Fruit fly (Drosophila melanogaster) whole organism, embryonic: ENCODE measurements around the gene mst.

Experiments used
- Adf1 ChIP-seq: fragments of 200-800 bp; sonication (Bioruptor generic); IDR thresholded peaks from 2 replicates; pipeline ENCODE4 v1.3.6; 2022; ENCODE audit warnings: missing biosample characterization, missing genetic modification characterization
- CG10654 ChIP-seq: fragments of 200-800 bp; sonication (Bioruptor generic); optimal IDR thresholded peaks from 2 replicates; lab custom pipeline; 2016; ENCODE audit warnings: missing biosample characterization, missing genetic modification characterization
- CG11085 ChIP-seq: fragments of 200-800 bp; sonication (Bioruptor generic); IDR thresholded peaks from 2 replicates; pipeline ENCODE4 v1.3.6; 2022; ENCODE audit warnings: missing biosample characterization, missing genetic modification characterization
- CG12299 ChIP-seq: fragments of 200-800 bp; sonication (Bioruptor generic); optimal IDR thresholded peaks from 2 replicates; lab custom pipeline; 2018; ENCODE audit warnings: missing biosample characterization, mild to moderate bottlenecking, missing genetic modification characterization
- CG12744 ChIP-seq: fragments of 200-800 bp; sonication (Bioruptor generic); optimal IDR thresholded peaks from 2 replicates; lab custom pipeline; 2016; ENCODE audit warnings: missing biosample characterization, missing genetic modification characterization
- CG13123 ChIP-seq: fragments of 200-800 bp; sonication (Bioruptor generic); optimal IDR thresholded peaks from 2 replicates; lab custom pipeline; 2016; ENCODE audit warnings: missing biosample characterization, missing genetic modification characterization
- CG13287 ChIP-seq: fragments of 200-800 bp; sonication (Bioruptor generic); IDR thresholded peaks from 2 replicates; pipeline ENCODE4 v1.3.6; 2022; ENCODE audit warnings: missing biosample characterization, missing genetic modification characterization; ENCODE audit not compliant: partially characterized antibody
- CG15601 ChIP-seq: fragments of 200-800 bp; sonication (Bioruptor generic); optimal IDR thresholded peaks from 3 replicates; lab custom pipeline; 2019; ENCODE audit warnings: missing biosample characterization, mild to moderate bottlenecking, missing genetic modification characterization, moderate library complexity
- CG1647 ChIP-seq: fragments of 200-800 bp; sonication (Bioruptor generic); optimal IDR thresholded peaks from 3 replicates; lab custom pipeline; 2016; ENCODE audit warnings: missing biosample characterization, missing genetic modification characterization
- CG17612 ChIP-seq: fragments of 200-800 bp; sonication (Bioruptor generic); IDR thresholded peaks from 2 replicates; pipeline ENCODE4 v1.3.6; 2022; ENCODE audit warnings: missing biosample characterization, missing genetic modification characterization
- CG17912 ChIP-seq: fragments of 200-800 bp; sonication (Bioruptor generic); optimal IDR thresholded peaks from 2 replicates; lab custom pipeline; 2018; ENCODE audit warnings: missing biosample characterization, mild to moderate bottlenecking, missing genetic modification characterization
- CG18764 ChIP-seq: fragments of 200-800 bp; sonication (Bioruptor generic); optimal IDR thresholded peaks from 3 replicates; lab custom pipeline; 2016; ENCODE audit warnings: missing biosample characterization, missing genetic modification characterization
- CG30020 ChIP-seq: fragments of 200-800 bp; optimal IDR thresholded peaks from 2 replicates; lab custom pipeline; 2019; ENCODE audit warnings: missing biosample characterization, mild to moderate bottlenecking, missing genetic modification characterization, moderate library complexity
- CG31441 ChIP-seq: fragments of 200-800 bp; sonication (Bioruptor generic); IDR thresholded peaks from 2 replicates; pipeline ENCODE4 v1.3.6; 2022; ENCODE audit warnings: missing biosample characterization, missing genetic modification characterization
- CG3838 ChIP-seq: fragments of 200-800 bp; sonication (Bioruptor generic); optimal IDR thresholded peaks from 3 replicates; lab custom pipeline; 2016; ENCODE audit warnings: missing biosample characterization, missing genetic modification characterization
- CG4282 ChIP-seq: fragments of 200-800 bp; sonication (Bioruptor generic); optimal IDR thresholded peaks from 2 replicates; lab custom pipeline; 2016; ENCODE audit warnings: missing biosample characterization, missing genetic modification characterization
- CG4360 ChIP-seq: fragments of 200-800 bp; sonication (Bioruptor generic); IDR thresholded peaks from 2 replicates; pipeline ENCODE4 v1.3.6; 2022; ENCODE audit warnings: missing biosample characterization, missing genetic modification characterization
- CG43689 ChIP-seq: fragments of 200-800 bp; sonication (Bioruptor generic); IDR thresholded peaks from 2 replicates; pipeline ENCODE4 v1.3.6; 2022; ENCODE audit warnings: missing biosample characterization, missing genetic modification characterization
- CG6689 ChIP-seq: fragments of 200-800 bp; sonication (Bioruptor generic); IDR thresholded peaks from 2 replicates; pipeline ENCODE4 v1.3.6; 2022; ENCODE audit warnings: missing biosample characterization, missing genetic modification characterization
- CG8359 ChIP-seq: fragments of 200-800 bp; sonication (Bioruptor generic); optimal IDR thresholded peaks from 2 replicates; lab custom pipeline; 2017; ENCODE audit warnings: missing biosample characterization, mild to moderate bottlenecking, missing genetic modification characterization, borderline replicate concordance
- CrebB ChIP-seq: fragments of 200-800 bp; sonication (Bioruptor generic); optimal IDR thresholded peaks from 3 replicates; lab custom pipeline; 2018; ENCODE audit warnings: missing biosample characterization, mild to moderate bottlenecking, missing genetic modification characterization
- Dek ChIP-seq: fragments of 200-800 bp; sonication (Bioruptor generic); optimal IDR thresholded peaks from 3 replicates; lab custom pipeline; 2019; ENCODE audit warnings: missing biosample characterization, mild to moderate bottlenecking, missing genetic modification characterization, moderate library complexity
- Ets65A ChIP-seq: fragments of 200-800 bp; sonication (Bioruptor generic); peaks from one replicate; lab custom pipeline; 2016; ENCODE audit warnings: missing biosample characterization, missing genetic modification characterization
- Hand ChIP-seq: fragments of 200-800 bp; sonication (Bioruptor generic); optimal IDR thresholded peaks from 2 replicates; lab custom pipeline; 2017; ENCODE audit warnings: mild to moderate bottlenecking, missing biosample characterization, missing genetic modification reagents, missing genetic modification characterization
- MBD-R2 ChIP-seq: fragments of 200-800 bp; sonication (Bioruptor generic); IDR thresholded peaks from 2 replicates; pipeline ENCODE4 v1.3.6; 2022; ENCODE audit warnings: missing biosample characterization, missing genetic modification characterization
- MESR4 ChIP-seq: fragments of 200-800 bp; sonication (Bioruptor generic); optimal IDR thresholded peaks from 2 replicates; lab custom pipeline; 2018; ENCODE audit warnings: missing biosample characterization, mild to moderate bottlenecking, missing genetic modification characterization, moderate library complexity
- Sin3A ChIP-seq: fragments of >200 bp; optimal IDR thresholded peaks from 2 replicates; lab custom pipeline; 2018
- Sry-β ChIP-seq: fragments of 200-800 bp; sonication (Bioruptor generic); optimal IDR thresholded peaks from 2 replicates; lab custom pipeline; 2018; ENCODE audit warnings: missing biosample characterization, mild to moderate bottlenecking, missing genetic modification characterization, moderate library complexity
- Vsx1 ChIP-seq: fragments of 200-800 bp; sonication (Bioruptor generic); optimal IDR thresholded peaks from 2 replicates; lab custom pipeline; 2017; ENCODE audit warnings: missing biosample characterization, mild to moderate bottlenecking, missing genetic modification characterization, missing genetic modification reagents
- al ChIP-seq: fragments of 200-800 bp; sonication (Bioruptor generic); IDR thresholded peaks from 2 replicates; pipeline ENCODE4 v1.3.6; 2022; ENCODE audit warnings: missing biosample characterization, missing genetic modification characterization
- bbx ChIP-seq: fragments of 200-800 bp; sonication (Bioruptor generic); IDR thresholded peaks from 2 replicates; pipeline ENCODE4 v1.3.6; 2022; ENCODE audit warnings: missing biosample characterization, missing genetic modification characterization; ENCODE audit not compliant: partially characterized antibody
- cg ChIP-seq: fragments of 200-800 bp; sonication (Bioruptor generic); optimal IDR thresholded peaks from 3 replicates; lab custom pipeline; 2019; ENCODE audit warnings: missing biosample characterization, mild to moderate bottlenecking, missing genetic modification characterization, moderate library complexity
- danr ChIP-seq: fragments of 200-800 bp; sonication (Bioruptor generic); IDR thresholded peaks from 2 replicates; pipeline ENCODE4 v1.3.6; 2022; ENCODE audit warnings: missing biosample characterization, missing genetic modification characterization
- grau ChIP-seq: fragments of 200-800 bp; optimal IDR thresholded peaks from 3 replicates; lab custom pipeline; 2019; ENCODE audit warnings: missing biosample characterization, mild to moderate bottlenecking, missing genetic modification characterization, moderate library complexity
- onecut ChIP-seq: fragments of 200-800 bp; sonication (Bioruptor generic); IDR thresholded peaks from 2 replicates; pipeline ENCODE4 v1.3.6; 2022; ENCODE audit warnings: missing biosample characterization, missing genetic modification characterization
- org-1 ChIP-seq: fragments of 200-800 bp; sonication (Bioruptor generic); optimal IDR thresholded peaks from 2 replicates; lab custom pipeline; 2017; ENCODE audit warnings: missing biosample characterization, missing genetic modification characterization
- pb ChIP-seq: fragments of 200-800 bp; sonication (Bioruptor generic); optimal IDR thresholded peaks from 3 replicates; lab custom pipeline; 2016; ENCODE audit warnings: missing biosample characterization, missing genetic modification characterization
- ranshi ChIP-seq: fragments of 200-800 bp; sonication (Bioruptor generic); IDR thresholded peaks from 2 replicates; pipeline ENCODE4 v1.3.6; 2022; ENCODE audit warnings: missing biosample characterization, missing genetic modification characterization
- repo ChIP-seq: fragments of 200-800 bp; sonication (Bioruptor generic); optimal IDR thresholded peaks from 2 replicates; lab custom pipeline; 2016; ENCODE audit warnings: missing biosample characterization, missing genetic modification characterization
- row ChIP-seq: fragments of 200-800 bp; sonication (Bioruptor generic); IDR thresholded peaks from 3 replicates; pipeline ENCODE4 v1.3.6; 2022; ENCODE audit warnings: missing biosample characterization, missing genetic modification characterization
- sens ChIP-seq: fragments of 200-800 bp; sonication (Bioruptor generic); peaks from one replicate; lab custom pipeline; 2016; ENCODE audit warnings: missing biosample characterization, missing genetic modification characterization
- slp2 ChIP-seq: fragments of 200-800 bp; sonication (Bioruptor generic); optimal IDR thresholded peaks from 2 replicates; lab custom pipeline; 2016; ENCODE audit warnings: missing biosample characterization, missing genetic modification characterization
- stc ChIP-seq: fragments of 200-800 bp; sonication (Bioruptor generic); IDR thresholded peaks from 2 replicates; pipeline ENCODE4 v1.3.6; 2022; ENCODE audit warnings: missing biosample characterization, missing genetic modification characterization
- tap ChIP-seq: fragments of 200-800 bp; optimal IDR thresholded peaks from 3 replicates; lab custom pipeline; 2019; ENCODE audit warnings: missing biosample characterization, mild to moderate bottlenecking, missing genetic modification characterization, moderate library complexity

Gene mst

dm6 chrX:21349800-21350309 lies 38.9 kb upstream of the mst start, which contains the start of the genes peng and sol (continued):
- TF ChIP-seq CG8359 (GFP tag; lab: Kevin White, UChicago) = peak; percentile 10
- 0 out of 2 replicates have a peak, but pooled peaks have one; percentile 12 for TF ChIP-seq CG13287
- TF ChIP-seq CG1647 = peak; percentile 40
- 0 out of 2 replicates have a peak, but pooled peaks have one; percentile 36 for TF ChIP-seq stc (GFP tag; lab: Robert Waterston, UW)
- TF ChIP-seq CG18764 (GFP tag; lab: Kevin White, UChicago) = peak; percentile 53
- TF ChIP-seq org-1 (GFP tag; lab: Kevin White, UChicago) = peak; percentile 59
- peak; percentile 71; the same call in 1 of the 2 replicates for TF ChIP-seq CG31441 (GFP tag; lab: Robert Waterston, UW)
- TF ChIP-seq danr = peak; percentile 45; the same call in 1 of the 2 replicates
- TF ChIP-seq CG17912 (GFP tag; lab: Kevin White, UChicago) = no peak
- no peak for TF ChIP-seq CrebB (tag; lab: Kevin White, UChicago)
- peak; percentile 61 for TF ChIP-seq CG10654 (GFP tag; lab: Kevin White, UChicago)
- TF ChIP-seq tap (tag; lab: Kevin White, UChicago) = no peak
- no peak for TF ChIP-seq CG43689 (GFP tag; lab: Robert Waterston, UW)
- peak; percentile 66 for TF ChIP-seq Dek
- peak; percentile 64 for TF ChIP-seq Sin3A
- 0 out of 2 replicates have a peak, but pooled peaks have one; percentile 49 for TF ChIP-seq bbx (GFP tag; lab: Robert Waterston, UW)
- no peak for TF ChIP-seq CG11085
- TF ChIP-seq CG12744 (GFP tag; lab: Kevin White, UChicago) = peak; percentile 46
- TF ChIP-seq CG6689 (GFP tag; lab: Robert Waterston, UW) = peak; percentile 54
- no peak for TF ChIP-seq repo
- peak; percentile 53 for TF ChIP-seq CG13123 (GFP tag; lab: Kevin White, UChicago)
- peak; percentile 34 for TF ChIP-seq CG4282 (GFP tag; lab: Kevin White, UChicago)
- TF ChIP-seq slp2 (GFP tag; lab: Kevin White, UChicago) = peak; percentile 43
- TF ChIP-seq Vsx1 = no peak
- TF ChIP-seq row (GFP tag; lab: Robert Waterston, UW) = peak; percentile 87
- peak; percentile 42 for TF ChIP-seq CG12299 (tag; lab: Kevin White, UChicago)
- TF ChIP-seq Hand (GFP tag; lab: Kevin White, UChicago) = peak; percentile 52
- peak; percentile 13; the same call in 1 of the 2 replicates for TF ChIP-seq Adf1 (GFP tag; lab: Robert Waterston, UW)
- peak; percentile 57; the same call in 1 of the 2 replicates for TF ChIP-seq ranshi
- peak; percentile 46; the same call in 1 of the 2 replicates for TF ChIP-seq al (GFP tag; lab: Robert Waterston, UW)
- TF ChIP-seq CG17612 (GFP tag; lab: Robert Waterston, UW) = no peak
- TF ChIP-seq, all 482 proteins: peak for 306

DNA sequence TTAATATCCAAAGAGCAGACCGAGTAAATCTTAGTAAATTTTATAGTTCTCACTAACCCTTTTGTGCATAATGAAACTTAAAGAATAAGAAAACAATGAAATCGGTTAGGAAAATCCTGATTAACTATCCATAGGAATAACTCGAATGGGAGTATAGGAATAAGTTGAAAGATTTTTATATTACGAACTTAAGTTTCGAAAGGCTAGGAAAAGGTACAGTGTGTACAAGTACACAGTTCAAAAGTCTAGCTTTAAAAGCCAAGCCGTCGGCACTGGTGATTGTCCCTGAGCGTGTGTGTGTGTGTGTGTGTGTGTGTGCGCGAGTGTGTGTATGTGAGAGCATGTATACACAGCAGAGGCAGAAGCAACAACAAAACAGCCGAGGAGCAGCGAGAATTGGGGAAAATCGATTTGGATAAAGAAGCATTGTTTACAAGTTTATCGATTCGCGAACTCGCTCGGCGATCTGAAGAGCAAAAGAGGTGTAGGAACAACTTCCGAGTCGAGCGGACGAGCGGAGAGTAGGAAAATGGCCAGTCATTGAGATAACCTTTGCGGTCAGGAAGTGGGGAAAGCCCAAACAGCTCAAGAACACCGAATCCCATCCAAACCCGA lies 37.5 kb upstream of the mst start:
- TF ChIP-seq CG30020 (no peak), onecut (peak; percentile 99), sens (peak; percentile 63), CG4360 (peak; percentile 40; the same call in 1 of the 2 replicates), MBD-R2 (GFP tag; lab: Robert Waterston, UW) (peak; percentile 55), CG15601 (tag; lab: Kevin White, UChicago) (no peak), MESR4 (GFP tag; lab: Kevin White, UChicago) (peak; percentile 9), CG3838 (GFP tag; lab: Kevin White, UChicago) (no peak), Ets65A (GFP tag; lab: Kevin White, UChicago) (peak; percentile 35), pb (GFP tag; lab: Kevin White, UChicago) (no peak), Sry-β (GFP tag; lab: Kevin White, UChicago) (peak; percentile 89), row (GFP tag; lab: Robert Waterston, UW) (peak; percentile 51; the same call in 2 of the 3 replicates), cg (GFP tag; lab: Kevin White, UChicago) (peak; percentile 77), grau (peak; percentile 15)
- TF ChIP-seq, all 482 proteins: peak for 10
